Worm (Caenorhabditis elegans) whole organism, late embryonic: ENCODE measurements around the gene ZK177.1.

Source experiments
- C08G9.2 ChIP-seq: sonication (generic microtip); optimal IDR thresholded peaks from 2 replicates; lab custom pipeline; 2016; ENCODE audit warnings: mild to moderate bottlenecking, missing genetic modification characterization, moderate library complexity, missing compliant biosample characterization
- F13H6.1 ChIP-seq: sonication (generic microtip); optimal IDR thresholded peaks from 2 replicates; lab custom pipeline; 2016; ENCODE audit warnings: missing genetic modification characterization, missing compliant biosample characterization
- K02D7.2 ChIP-seq: sonication (generic microtip); optimal IDR thresholded peaks from 2 replicates; lab custom pipeline; 2017; ENCODE audit warnings: mild to moderate bottlenecking, missing genetic modification characterization, missing compliant biosample characterization
- T23F11.4 ChIP-seq: fragments of 200-800 bp; sonication (Bioruptor generic); optimal IDR thresholded peaks from 2 replicates; lab custom pipeline; 2018; ENCODE audit warnings: mild to moderate bottlenecking, missing genetic modification characterization, missing compliant biosample characterization
- Y22D7AL.16 ChIP-seq: sonication (generic microtip); optimal IDR thresholded peaks from 2 replicates; lab custom pipeline; 2016; ENCODE audit warnings: missing genetic modification characterization, missing compliant biosample characterization
- ahr-1 ChIP-seq: sonication (generic microtip); optimal IDR thresholded peaks from 2 replicates; lab custom pipeline; 2016; ENCODE audit warnings: missing genetic modification characterization, missing compliant biosample characterization
- ceh-14 ChIP-seq: sonication (generic microtip); optimal IDR thresholded peaks from 2 replicates; lab custom pipeline; 2016; ENCODE audit warnings: missing genotype, missing genetic modification characterization, missing compliant biosample characterization
- ceh-18 ChIP-seq: sonication (generic microtip); optimal IDR thresholded peaks from 2 replicates; lab custom pipeline; 2016; ENCODE audit warnings: missing genetic modification characterization, missing compliant biosample characterization
- ceh-19 ChIP-seq: fragments of 200-800 bp; sonication (Bioruptor generic); optimal IDR thresholded peaks from 2 replicates; lab custom pipeline; 2018; ENCODE audit warnings: mild to moderate bottlenecking, missing genetic modification characterization, missing compliant biosample characterization
- ceh-2 ChIP-seq: sonication (generic microtip); optimal IDR thresholded peaks from 2 replicates; lab custom pipeline; 2016; ENCODE audit warnings: missing genotype, missing genetic modification characterization, missing compliant biosample characterization
- ceh-22 ChIP-seq: sonication (generic microtip); optimal IDR thresholded peaks from 2 replicates; lab custom pipeline; 2017; ENCODE audit warnings: missing biosample characterization, missing genetic modification characterization
- ceh-24 ChIP-seq: sonication (generic microtip); optimal IDR thresholded peaks from 2 replicates; lab custom pipeline; 2016; ENCODE audit warnings: mild to moderate bottlenecking, missing genetic modification characterization, missing compliant biosample characterization
- ceh-34 ChIP-seq: sonication (generic microtip); optimal IDR thresholded peaks from 2 replicates; lab custom pipeline; 2016; ENCODE audit warnings: mild to moderate bottlenecking, missing genetic modification characterization, missing compliant biosample characterization
- ceh-48 ChIP-seq: sonication (generic microtip); optimal IDR thresholded peaks from 2 replicates; lab custom pipeline; 2016; ENCODE audit warnings: missing genetic modification characterization, inconsistent platforms, missing compliant biosample characterization
- che-1 ChIP-seq: sonication (generic microtip); optimal IDR thresholded peaks from 2 replicates; lab custom pipeline; 2016; ENCODE audit warnings: mild to moderate bottlenecking, missing genetic modification characterization, missing compliant biosample characterization
- elt-2 ChIP-seq: sonication (generic microtip); optimal IDR thresholded peaks from 2 replicates; lab custom pipeline; 2016; ENCODE audit warnings: missing genetic modification reagents, missing genetic modification characterization, missing compliant biosample characterization
- elt-4 ChIP-seq: sonication (generic microtip); optimal IDR thresholded peaks from 2 replicates; lab custom pipeline; 2016; ENCODE audit warnings: missing genetic modification characterization, missing compliant biosample characterization
- ets-4 ChIP-seq: sonication (generic microtip); optimal IDR thresholded peaks from 2 replicates; lab custom pipeline; 2016; ENCODE audit warnings: missing genetic modification characterization, missing compliant biosample characterization
- eyg-1 ChIP-seq: sonication (generic microtip); optimal IDR thresholded peaks from 2 replicates; lab custom pipeline; 2016; ENCODE audit warnings: missing genotype, missing genetic modification characterization, missing compliant biosample characterization
- fax-1 ChIP-seq: sonication (generic microtip); optimal IDR thresholded peaks from 2 replicates; lab custom pipeline; 2016; ENCODE audit warnings: missing genotype, missing genetic modification characterization, missing compliant biosample characterization
- fkh-6 ChIP-seq: sonication (generic microtip); optimal IDR thresholded peaks from 2 replicates; lab custom pipeline; 2016; ENCODE audit warnings: missing genetic modification characterization, missing compliant biosample characterization
- gmeb-2 ChIP-seq: sonication (generic microtip); optimal IDR thresholded peaks from 2 replicates; lab custom pipeline; 2016; ENCODE audit warnings: missing genetic modification characterization, inconsistent platforms, missing compliant biosample characterization
- hlh-13 ChIP-seq: fragments of 200-800 bp; sonication (Bioruptor generic); optimal IDR thresholded peaks from 2 replicates; lab custom pipeline; 2018; ENCODE audit warnings: mild to moderate bottlenecking, missing genetic modification characterization, missing compliant biosample characterization
- lin-11 ChIP-seq: fragments of 200-800 bp; sonication (Bioruptor generic); optimal IDR thresholded peaks from 2 replicates; lab custom pipeline; 2018; ENCODE audit warnings: mild to moderate bottlenecking, missing genetic modification characterization, missing compliant biosample characterization
- madf-2 ChIP-seq: sonication (generic microtip); optimal IDR thresholded peaks from 2 replicates; lab custom pipeline; 2017; ENCODE audit warnings: missing genetic modification characterization, missing compliant biosample characterization
- mec-3 ChIP-seq: sonication (generic microtip); optimal IDR thresholded peaks from 2 replicates; lab custom pipeline; 2016; ENCODE audit warnings: borderline replicate concordance, missing genetic modification characterization, missing compliant biosample characterization
- nfya-1 ChIP-seq: sonication (generic microtip); optimal IDR thresholded peaks from 2 replicates; lab custom pipeline; 2017; ENCODE audit warnings: missing genetic modification characterization, mild to moderate bottlenecking, missing compliant biosample characterization, antibody characterized with exemption, moderate library complexity
- nhr-11 ChIP-seq: fragments of 150-350 bp; optimal IDR thresholded peaks from 2 replicates; lab custom pipeline; 2014; ENCODE audit warnings: missing biosample characterization, missing genetic modification characterization
- odd-2 ChIP-seq: sonication (generic microtip); optimal IDR thresholded peaks from 2 replicates; lab custom pipeline; 2017; ENCODE audit warnings: antibody characterized with exemption, mild to moderate bottlenecking, missing genetic modification characterization, missing compliant biosample characterization
- pag-3 ChIP-seq: sonication (generic microtip); optimal IDR thresholded peaks from 2 replicates; lab custom pipeline; 2016; ENCODE audit warnings: missing compliant biosample characterization, missing genetic modification characterization, borderline replicate concordance
- pat-9 ChIP-seq: fragments of 200-800 bp; sonication (Bioruptor generic); optimal IDR thresholded peaks from 2 replicates; lab custom pipeline; 2018; ENCODE audit warnings: mild to moderate bottlenecking, missing genetic modification characterization, moderate library complexity, missing compliant biosample characterization
- pax-1 ChIP-seq: fragments of 150-350 bp; optimal IDR thresholded peaks from 2 replicates; lab custom pipeline; 2014; ENCODE audit warnings: missing biosample characterization, missing genetic modification characterization
- pha-2 ChIP-seq: sonication (generic microtip); optimal IDR thresholded peaks from 2 replicates; lab custom pipeline; 2017; ENCODE audit warnings: mild to moderate bottlenecking, missing genetic modification characterization, missing compliant biosample characterization
- rnt-1 ChIP-seq: sonication (generic microtip); optimal IDR thresholded peaks from 2 replicates; lab custom pipeline; 2016; ENCODE audit warnings: missing genetic modification characterization, missing compliant biosample characterization
- sox-4 ChIP-seq: sonication (generic microtip); optimal IDR thresholded peaks from 2 replicates; lab custom pipeline; 2017; ENCODE audit warnings: mild to moderate bottlenecking, missing genetic modification characterization, inconsistent platforms, missing compliant biosample characterization
- unc-55 ChIP-seq: sonication (generic microtip); optimal IDR thresholded peaks from 2 replicates; lab custom pipeline; 2017; ENCODE audit warnings: missing biosample characterization, missing genetic modification reagents, missing genetic modification characterization
- zip-5 ChIP-seq: sonication (generic microtip); optimal IDR thresholded peaks from 2 replicates; lab custom pipeline; 2016; ENCODE audit warnings: missing genetic modification characterization, missing compliant biosample characterization
- ztf-16 ChIP-seq: sonication (generic microtip); optimal IDR thresholded peaks from 2 replicates; lab custom pipeline; 2017; ENCODE audit warnings: missing genetic modification characterization, missing compliant biosample characterization

Gene ZK177.1

DNA sequence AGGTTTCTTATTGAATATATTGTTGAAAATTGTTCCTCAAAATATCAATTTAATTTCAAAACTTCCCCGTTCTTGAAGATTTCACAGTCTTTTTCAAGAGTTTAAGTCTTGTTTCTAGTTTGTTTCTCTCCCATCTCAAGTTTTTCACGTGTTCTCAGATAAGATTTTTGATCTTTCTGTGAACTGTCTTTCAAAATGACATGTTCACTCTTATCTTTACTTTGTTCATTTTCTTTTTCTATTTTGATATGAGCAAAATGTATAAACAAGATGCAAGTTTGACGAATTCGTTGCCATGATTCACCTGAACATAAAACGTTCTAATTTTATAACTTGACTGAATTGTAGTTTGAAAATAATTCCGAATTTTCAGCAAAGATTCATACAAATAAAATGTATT lies 26.8 kb downstream of the ZK177.1 start:
- TF ChIP-seq pax-1 (tag; lab: Kevin White, UChicago) (no peak), eyg-1 (no peak), odd-2 (tag; lab: Kevin White, UChicago) (no peak), lin-11 (tag; lab: Kevin White, UChicago) (no peak), unc-55 (GFP tag; lab: Kevin White, UChicago) (no peak), nfya-1 (tag; lab: Kevin White, UChicago) (no peak), ztf-16 (no peak), fkh-6 (tag; lab: Kevin White, UChicago) (no peak), Y22D7AL.16 (tag; lab: Kevin White, UChicago) (no peak), mec-3 (tag; lab: Kevin White, UChicago) (no peak), ahr-1 (tag; lab: Kevin White, UChicago) (no peak), ceh-14 (tag; lab: Kevin White, UChicago) (no peak), pag-3 (tag; lab: Kevin White, UChicago) (no peak), nhr-11 (tag; lab: Kevin White, UChicago) (no peak), ceh-19 (GFP tag; lab: Kevin White, UChicago) (no peak), elt-4 (no peak), ceh-22 (tag; lab: Kevin White, UChicago) (no peak)

DNA sequence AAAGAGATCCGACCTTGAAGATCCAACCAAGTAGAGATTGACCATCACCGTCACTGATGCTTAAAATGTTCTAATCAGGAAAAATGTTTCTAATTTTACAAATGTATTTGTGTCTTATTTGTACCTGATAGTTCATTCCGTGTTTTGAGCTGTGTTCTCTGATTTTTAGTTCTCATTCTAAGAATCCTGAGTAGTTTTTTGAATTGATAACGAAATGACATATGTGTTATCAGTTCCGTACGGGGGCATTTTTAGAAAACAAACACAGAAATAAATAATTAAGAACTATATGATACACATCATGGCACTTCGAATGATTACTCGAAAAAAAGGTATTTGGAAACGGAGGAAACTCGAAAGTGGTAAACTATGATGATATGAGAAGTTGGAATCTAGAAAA lies 27.6 kb downstream of the ZK177.1 start:
- no peak for TF ChIP-seq C08G9.2 (tag; lab: Kevin White, UChicago)
- TF ChIP-seq rnt-1: no peak
- TF ChIP-seq pat-9: no peak
- TF ChIP-seq zip-5 (tag; lab: Kevin White, UChicago): no peak
- TF ChIP-seq T23F11.4 (GFP tag; lab: Kevin White, UChicago): no peak
- no peak for TF ChIP-seq unc-55 (GFP tag; lab: Kevin White, UChicago)
- no peak for TF ChIP-seq K02D7.2 (tag; lab: Kevin White, UChicago)
- no peak for TF ChIP-seq elt-4
- TF ChIP-seq ceh-2 (tag; lab: Kevin White, UChicago): no peak
- no peak for TF ChIP-seq ets-4
- no peak for TF ChIP-seq odd-2 (tag; lab: Kevin White, UChicago)
- no peak for TF ChIP-seq che-1 (tag; lab: Kevin White, UChicago)
- TF ChIP-seq, all 69 proteins: peak for 0

DNA sequence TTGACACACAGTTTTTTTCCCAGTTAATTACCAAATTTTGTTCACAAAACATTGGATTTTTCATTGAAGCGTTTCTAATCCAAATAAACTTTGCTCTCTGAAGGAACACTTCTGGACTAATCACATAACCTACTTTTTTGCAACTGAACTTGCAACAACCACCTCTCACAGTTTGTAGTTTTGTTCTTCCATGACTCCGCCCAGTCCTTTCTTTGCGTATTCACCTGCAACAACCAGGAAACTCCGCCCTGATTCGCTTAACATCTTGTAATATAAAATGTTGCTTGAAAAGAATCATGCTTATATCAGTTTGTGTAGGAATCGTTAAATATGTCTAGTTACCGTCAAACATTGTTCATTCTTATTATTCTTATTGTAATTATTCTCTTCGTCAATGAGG lies 28.5 kb downstream of the ZK177.1 start, which contains the start of gene ins-11:
Gene ins-11 (plus strand): TSS at position 301 of the 400 bp plus-strand sequence.
- TF ChIP-seq ceh-22 (tag; lab: Kevin White, UChicago): no peak
- TF ChIP-seq K02D7.2 (tag; lab: Kevin White, UChicago): no peak
- TF ChIP-seq madf-2 (tag; lab: Kevin White, UChicago): no peak
- TF ChIP-seq ceh-48 (tag; lab: Kevin White, UChicago): no peak
- no peak for TF ChIP-seq fkh-6 (tag; lab: Kevin White, UChicago)
- TF ChIP-seq eyg-1: no peak
- no peak for TF ChIP-seq ceh-34 (tag; lab: Kevin White, UChicago)
- TF ChIP-seq ceh-18 (tag; lab: Kevin White, UChicago): no peak
- TF ChIP-seq pha-2 (tag; lab: Kevin White, UChicago): no peak
- TF ChIP-seq ceh-24 (tag; lab: Kevin White, UChicago): no peak
- no peak for TF ChIP-seq elt-2
- no peak for TF ChIP-seq ahr-1 (tag; lab: Kevin White, UChicago)
- no peak for TF ChIP-seq sox-4 (tag; lab: Kevin White, UChicago)
- no peak for TF ChIP-seq Y22D7AL.16 (tag; lab: Kevin White, UChicago)
- TF ChIP-seq pat-9: no peak
- TF ChIP-seq F13H6.1: no peak
- no peak for TF ChIP-seq hlh-13
- no peak for TF ChIP-seq fax-1 (tag; lab: Kevin White, UChicago)
- no peak for TF ChIP-seq gmeb-2 (tag; lab: Kevin White, UChicago)
